Fruit fly (Drosophila melanogaster) whole organism, embryonic: ENCODE results near the gene CG6481.

ENCODE experiments used
- B-H2 ChIP-seq: fragments of 200-800 bp; sonication (Bioruptor generic); optimal IDR thresholded peaks from 2 replicates; lab custom pipeline; 2018; ENCODE audit warnings: missing biosample characterization, mild to moderate bottlenecking, missing genetic modification characterization
- Bgb ChIP-seq: fragments of 200-800 bp; sonication (Bioruptor generic); IDR thresholded peaks from 2 replicates; pipeline ENCODE4 v1.3.6; 2022; ENCODE audit warnings: missing biosample characterization, missing genetic modification characterization; ENCODE audit not compliant: partially characterized antibody
- CG10959 ChIP-seq: fragments of 200-800 bp; sonication (Bioruptor generic); IDR thresholded peaks from 2 replicates; pipeline ENCODE4 v1.3.6; 2022; ENCODE audit warnings: missing biosample characterization, missing genetic modification characterization
- CG12299 ChIP-seq: fragments of 200-800 bp; sonication (Bioruptor generic); optimal IDR thresholded peaks from 2 replicates; lab custom pipeline; 2018; ENCODE audit warnings: missing biosample characterization, mild to moderate bottlenecking, missing genetic modification characterization
- CG12744 ChIP-seq: fragments of 200-800 bp; sonication (Bioruptor generic); optimal IDR thresholded peaks from 2 replicates; lab custom pipeline; 2016; ENCODE audit warnings: missing biosample characterization, missing genetic modification characterization
- CG15601 ChIP-seq: fragments of 200-800 bp; sonication (Bioruptor generic); optimal IDR thresholded peaks from 3 replicates; lab custom pipeline; 2019; ENCODE audit warnings: missing biosample characterization, mild to moderate bottlenecking, missing genetic modification characterization, moderate library complexity
- CG17359 ChIP-seq: fragments of 200-800 bp; sonication (Bioruptor generic); optimal IDR thresholded peaks from 3 replicates; lab custom pipeline; 2018; ENCODE audit warnings: missing biosample characterization, mild to moderate bottlenecking, missing genetic modification characterization, moderate library complexity
- CG17802 ChIP-seq: fragments of 200-800 bp; sonication (Bioruptor generic); optimal IDR thresholded peaks from 2 replicates; lab custom pipeline; 2018; ENCODE audit warnings: missing biosample characterization, mild to moderate bottlenecking, missing genetic modification characterization, moderate library complexity
- CG1832 ChIP-seq: fragments of 200-800 bp; sonication (Bioruptor generic); optimal IDR thresholded peaks from 2 replicates; lab custom pipeline; 2017; ENCODE audit warnings: missing biosample characterization, mild to moderate bottlenecking, missing genetic modification characterization, inconsistent platforms
- CG2875 ChIP-seq: fragments of 200-800 bp; sonication (Bioruptor generic); optimal IDR thresholded peaks from 2 replicates; lab custom pipeline; 2017; ENCODE audit warnings: missing biosample characterization, mild to moderate bottlenecking, missing genetic modification characterization, missing genetic modification reagents
- CG3407 ChIP-seq: fragments of 200-800 bp; sonication (Bioruptor generic); optimal IDR thresholded peaks from 2 replicates; lab custom pipeline; 2018; ENCODE audit warnings: missing biosample characterization, mild to moderate bottlenecking, missing genetic modification characterization
- CG3838 ChIP-seq: fragments of 200-800 bp; sonication (Bioruptor generic); optimal IDR thresholded peaks from 3 replicates; lab custom pipeline; 2016; ENCODE audit warnings: missing biosample characterization, missing genetic modification characterization
- CG4404 ChIP-seq: fragments of 200-800 bp; sonication (Bioruptor generic); IDR thresholded peaks from 2 replicates; pipeline ENCODE4 v1.3.6; 2022; ENCODE audit warnings: missing biosample characterization, missing genetic modification characterization
- CG4730 ChIP-seq: fragments of 200-800 bp; sonication (Bioruptor generic); IDR thresholded peaks from 2 replicates; pipeline ENCODE4 v1.3.6; 2022; ENCODE audit warnings: missing biosample characterization, missing genetic modification characterization
- CG6175 ChIP-seq: fragments of 200-800 bp; sonication (Bioruptor generic); IDR thresholded peaks from 3 replicates; pipeline ENCODE4 v1.3.6; 2022; ENCODE audit warnings: missing biosample characterization, missing genetic modification characterization
- CG7928 ChIP-seq: fragments of 200-800 bp; sonication (Bioruptor generic); optimal IDR thresholded peaks from 2 replicates; lab custom pipeline; 2017; ENCODE audit warnings: missing biosample characterization, mild to moderate bottlenecking, missing genetic modification characterization
- CG8281 ChIP-seq: fragments of 200-800 bp; sonication (Bioruptor generic); optimal IDR thresholded peaks from 2 replicates; lab custom pipeline; 2018; ENCODE audit warnings: missing biosample characterization, mild to moderate bottlenecking, missing genetic modification characterization, moderate library complexity
- CG8290 ChIP-seq, 3 experiments: fragments of 200-800 bp; sonication (Bioruptor generic); optimal IDR thresholded peaks; 2 replicates each; lab custom pipeline; 2016 to 2019; ENCODE audit warnings: missing biosample characterization in 3 of 3, missing genetic modification characterization in 3 of 3, mild to moderate bottlenecking in 2 of 3, moderate library complexity in 1 of 3
- CG8478 ChIP-seq: fragments of >200 bp; optimal IDR thresholded peaks from 2 replicates; lab custom pipeline; 2018
- CG8944 ChIP-seq: fragments of 200-800 bp; sonication (Bioruptor generic); optimal IDR thresholded peaks from 3 replicates; lab custom pipeline; 2016; ENCODE audit warnings: missing biosample characterization, missing genetic modification characterization
- Hey ChIP-seq: fragments of 200-800 bp; sonication (Bioruptor generic); optimal IDR thresholded peaks from 3 replicates; lab custom pipeline; 2018; ENCODE audit warnings: missing biosample characterization, mild to moderate bottlenecking, missing genetic modification characterization
- Hr39 ChIP-seq: fragments of >200 bp; optimal IDR thresholded peaks from 2 replicates; lab custom pipeline; 2017
- Nf-YB ChIP-seq: fragments of 200-800 bp; sonication (Bioruptor generic); optimal IDR thresholded peaks from 3 replicates; lab custom pipeline; 2019; ENCODE audit warnings: missing biosample characterization, mild to moderate bottlenecking, missing genetic modification characterization, moderate library complexity
- Oaz ChIP-seq: fragments of 200-800 bp; sonication (Bioruptor generic); IDR thresholded peaks from 2 replicates; pipeline ENCODE4 v1.3.6; 2022; ENCODE audit warnings: missing biosample characterization, missing genetic modification characterization
- Stat92E ChIP-seq, 3 experiments: fragments of >200 bp in 2 of 3; fragments of 200-800 bp in 1 of 3; sonication (Bioruptor generic) in 1 of 3; optimal IDR thresholded peaks; 2 replicates each; lab custom pipeline; 2017 to 2019; ENCODE audit warnings: missing biosample characterization in 3 of 3, missing genetic modification characterization in 3 of 3, mild to moderate bottlenecking in 1 of 3, moderate library complexity in 1 of 3
- Tbp ChIP-seq: fragments of >200 bp; optimal IDR thresholded peaks from 2 replicates; lab custom pipeline; 2018; ENCODE audit warnings: missing biosample characterization, missing genetic modification characterization
- bab2 ChIP-seq: fragments of 200-800 bp; sonication (Bioruptor generic); optimal IDR thresholded peaks from 2 replicates; lab custom pipeline; 2016; ENCODE audit warnings: missing biosample characterization, missing genetic modification characterization
- crp ChIP-seq, 2 experiments: fragments of 200-800 bp; sonication (Bioruptor generic); optimal IDR thresholded peaks; 2 replicates in 1 of 2; 3 replicates in 1 of 2; lab custom pipeline; 2017; ENCODE audit warnings: missing biosample characterization in 2 of 2, missing genetic modification characterization in 2 of 2, mild to moderate bottlenecking in 1 of 2, moderate library complexity in 1 of 2
- dati ChIP-seq: fragments of 200-800 bp; sonication (Bioruptor generic); IDR thresholded peaks from 2 replicates; pipeline ENCODE4 v1.3.6; 2022; ENCODE audit warnings: missing biosample characterization, missing genetic modification characterization
- eyg ChIP-seq: fragments of 200-800 bp; sonication (Bioruptor generic); optimal IDR thresholded peaks from 3 replicates; lab custom pipeline; 2016; ENCODE audit warnings: missing biosample characterization, missing genetic modification characterization
- gce ChIP-seq: fragments of 200-800 bp; sonication (Bioruptor generic); IDR thresholded peaks from 3 replicates; pipeline ENCODE4 v1.3.6; 2022; ENCODE audit warnings: missing biosample characterization, missing genetic modification characterization
- gt ChIP-seq: fragments of 200-800 bp; sonication (Bioruptor generic); IDR thresholded peaks from 2 replicates; pipeline ENCODE4 v1.3.6; 2022; ENCODE audit warnings: missing biosample characterization, missing genetic modification characterization
- ham ChIP-seq: fragments of 200-800 bp; sonication (Bioruptor generic); IDR thresholded peaks from 2 replicates; pipeline ENCODE4 v1.3.6; 2022; ENCODE audit warnings: missing biosample characterization, missing genetic modification characterization
- kah ChIP-seq: fragments of 200-800 bp; sonication (Bioruptor generic); optimal IDR thresholded peaks from 2 replicates; lab custom pipeline; 2018; ENCODE audit warnings: missing biosample characterization, mild to moderate bottlenecking, missing genetic modification characterization
- luna ChIP-seq: fragments of 200-800 bp; sonication (Bioruptor generic); optimal IDR thresholded peaks from 2 replicates; lab custom pipeline; 2016; ENCODE audit warnings: missing biosample characterization, missing genetic modification characterization
- nau ChIP-seq: fragments of 200-800 bp; sonication (Bioruptor generic); optimal IDR thresholded peaks from 3 replicates; lab custom pipeline; 2017; ENCODE audit warnings: missing biosample characterization, mild to moderate bottlenecking, missing genetic modification characterization, missing genetic modification reagents
- nmo ChIP-seq: fragments of 200-800 bp; sonication (Bioruptor generic); optimal IDR thresholded peaks from 2 replicates; lab custom pipeline; 2018; ENCODE audit warnings: missing biosample characterization, mild to moderate bottlenecking, missing genetic modification characterization, moderate library complexity
- pita ChIP-seq: fragments of 200-800 bp; sonication (Bioruptor generic); optimal IDR thresholded peaks from 2 replicates; lab custom pipeline; 2017; ENCODE audit warnings: missing biosample characterization, mild to moderate bottlenecking, missing genetic modification characterization
- pzg ChIP-seq: fragments of 200-800 bp; sonication (Bioruptor generic); optimal IDR thresholded peaks from 3 replicates; lab custom pipeline; 2018; ENCODE audit warnings: missing biosample characterization, mild to moderate bottlenecking, missing genetic modification characterization, moderate library complexity
- slbo ChIP-seq: fragments of 200-800 bp; sonication (Bioruptor generic); IDR thresholded peaks from 2 replicates; pipeline ENCODE4 v1.3.6; 2022; ENCODE audit warnings: missing biosample characterization, missing genetic modification characterization
- slp2 ChIP-seq: fragments of 200-800 bp; sonication (Bioruptor generic); optimal IDR thresholded peaks from 2 replicates; lab custom pipeline; 2016; ENCODE audit warnings: missing biosample characterization, missing genetic modification characterization
- stc ChIP-seq: fragments of 200-800 bp; sonication (Bioruptor generic); IDR thresholded peaks from 2 replicates; pipeline ENCODE4 v1.3.6; 2022; ENCODE audit warnings: missing biosample characterization, missing genetic modification characterization
- sug ChIP-seq: fragments of 200-800 bp; optimal IDR thresholded peaks from 2 replicates; lab custom pipeline; 2019; ENCODE audit warnings: missing biosample characterization, mild to moderate bottlenecking, missing genetic modification characterization, moderate library complexity
- tin ChIP-seq: fragments of 200-800 bp; sonication (Bioruptor generic); optimal IDR thresholded peaks from 3 replicates; lab custom pipeline; 2016; ENCODE audit warnings: missing biosample characterization, missing genetic modification characterization
- tio ChIP-seq: fragments of 200-800 bp; sonication (Bioruptor generic); optimal IDR thresholded peaks from 2 replicates; lab custom pipeline; 2017; ENCODE audit warnings: missing biosample characterization, missing genetic modification characterization, inconsistent platforms
- twi ChIP-seq: fragments of 200-800 bp; optimal IDR thresholded peaks from 2 replicates; lab custom pipeline; 2019; ENCODE audit warnings: missing biosample characterization, mild to moderate bottlenecking, missing genetic modification characterization, moderate library complexity
- unc-4 ChIP-seq: fragments of 200-800 bp; sonication (Bioruptor generic); IDR thresholded peaks from 2 replicates; pipeline ENCODE4 v1.3.6; 2022; ENCODE audit warnings: missing biosample characterization, missing genetic modification characterization; ENCODE audit not compliant: partially characterized antibody
- zf30C ChIP-seq: fragments of 200-800 bp; sonication (Bioruptor generic); optimal IDR thresholded peaks from 3 replicates; lab custom pipeline; 2018; ENCODE audit warnings: missing biosample characterization, mild to moderate bottlenecking, missing genetic modification characterization
- zfh2 ChIP-seq: fragments of 200-800 bp; sonication (Bioruptor generic); optimal IDR thresholded peaks from 2 replicates; lab custom pipeline; 2016; ENCODE audit warnings: missing biosample characterization, missing genetic modification characterization

Gene CG6481

dm6 chrX:18506639-18507528 is 15.4 kb downstream of the CG6481 start (continued):
- no peak for TF ChIP-seq twi (tag; lab: Kevin White, UChicago)
- peak; percentile 55; the same call in 2 of the 3 replicates for TF ChIP-seq CG6175 (GFP tag; lab: Robert Waterston, UW)
- TF ChIP-seq sug (tag; lab: Kevin White, UChicago): no peak
- TF ChIP-seq pzg: no peak
- TF ChIP-seq CG10959 (GFP tag; lab: Robert Waterston, UW): peak; percentile 35; the same call in 1 of the 2 replicates
- peak; percentile 70 for TF ChIP-seq CG12744 (GFP tag; lab: Kevin White, UChicago)
- TF ChIP-seq slp2 (GFP tag; lab: Kevin White, UChicago): peak; percentile 53
- peak; percentile 4 for TF ChIP-seq CG1832 (GFP tag; lab: Kevin White, UChicago)
- TF ChIP-seq dati (GFP tag; lab: Robert Waterston, UW): peak; percentile 69
- TF ChIP-seq CG7928 (GFP tag; lab: Kevin White, UChicago): no peak
- TF ChIP-seq CG8478 (lab: Kevin White, UChicago): no peak
- TF ChIP-seq Hey (tag; lab: Kevin White, UChicago): no peak
- peak; percentile 0 for TF ChIP-seq Tbp (GFP tag; lab: Kevin White, UChicago)
- peak; percentile 68 for TF ChIP-seq CG4730 (GFP tag; lab: Robert Waterston, UW)
- no peak for TF ChIP-seq Hr39 (lab: Kevin White, UChicago)
- peak; percentile 75 for TF ChIP-seq nau (GFP tag; lab: Kevin White, UChicago)
- TF ChIP-seq slbo: peak; percentile 75
- peak; percentile 82 for TF ChIP-seq gce
- TF ChIP-seq kah (GFP tag; lab: Kevin White, UChicago): peak; percentile 1
- peak; percentile 87 for TF ChIP-seq tin
- TF ChIP-seq tio (GFP tag; lab: Kevin White, UChicago): no peak
- peak; percentile 39 for TF ChIP-seq Nf-YB
- TF ChIP-seq CG8290 (GFP tag; optimal IDR thresholded peaks at IDR 0.05; lab: Kevin White, UChicago): peak; percentile 12
- peak in 1 of 2 experiments; percentile 81 for TF ChIP-seq CG8290 (tag; optimal IDR thresholded peaks at IDR 0.05; lab: Kevin White, UChicago)
- peak; percentile 85 for TF ChIP-seq CG17359 (tag; lab: Kevin White, UChicago)
- no peak for TF ChIP-seq gt (GFP tag; lab: Robert Waterston, UW)
- TF ChIP-seq stc (GFP tag; lab: Robert Waterston, UW): peak; percentile 90
- TF ChIP-seq luna (GFP tag; lab: Kevin White, UChicago): no peak
- peak; percentile 78 for TF ChIP-seq bab2 (GFP tag; lab: Kevin White, UChicago)
- TF ChIP-seq Stat92E (GFP tag; optimal IDR thresholded peaks at IDR 0.05; lab: Kevin White, UChicago): no peak
- TF ChIP-seq Oaz (GFP tag; lab: Robert Waterston, UW): peak; percentile 51; the same call in 1 of the 2 replicates
- peak; percentile 25 for TF ChIP-seq pita (GFP tag; lab: Kevin White, UChicago)
- peak; percentile 61 for TF ChIP-seq CG2875
- peak; percentile 56 for TF ChIP-seq zfh2 (GFP tag; lab: Kevin White, UChicago)
- TF ChIP-seq eyg (GFP tag; lab: Kevin White, UChicago): peak; percentile 50
- no peak for TF ChIP-seq CG4404 (GFP tag; lab: Robert Waterston, UW)
- TF ChIP-seq CG8281: no peak
- peak; percentile 85 for TF ChIP-seq zf30C
- TF ChIP-seq CG15601 (tag; lab: Kevin White, UChicago): peak; percentile 42
- no peak for TF ChIP-seq unc-4 (GFP tag; lab: Robert Waterston, UW)
- peak in 1 of 2 experiments; percentile 21 for TF ChIP-seq crp (GFP tag; optimal IDR thresholded peaks at IDR 0.05; lab: Kevin White, UChicago)
- TF ChIP-seq B-H2 (GFP tag; lab: Kevin White, UChicago): no peak
- TF ChIP-seq Bgb (GFP tag; lab: Robert Waterston, UW): no peak
- peak; percentile 26 for TF ChIP-seq CG3407 (GFP tag; lab: Kevin White, UChicago)
- TF ChIP-seq CG8944 (GFP tag; lab: Kevin White, UChicago): peak; percentile 60
- TF ChIP-seq nmo (GFP tag; lab: Kevin White, UChicago): peak; percentile 67
- no peak for TF ChIP-seq CG12299
- no peak for TF ChIP-seq CG3838 (GFP tag; lab: Kevin White, UChicago)
- no peak for TF ChIP-seq ham (GFP tag; lab: Robert Waterston, UW)
- peak; percentile 43 for TF ChIP-seq CG17802
